Worm (Caenorhabditis elegans) whole organism, L3 larva: ENCODE data around the gene M05D6.5.

Experiments used
- aly-2 ChIP-seq: fragments of 150-350 bp; optimal IDR thresholded peaks from 2 replicates; lab custom pipeline; 2014; ENCODE audit warnings: missing biosample characterization, missing genetic modification characterization
- ceh-16 ChIP-seq: sonication (generic microtip); optimal IDR thresholded peaks from 2 replicates; lab custom pipeline; 2017; ENCODE audit warnings: missing biosample characterization, missing genetic modification characterization
- ceh-9 ChIP-seq: sonication (generic microtip); optimal IDR thresholded peaks from 2 replicates; lab custom pipeline; 2018; ENCODE audit warnings: missing biosample characterization, missing genetic modification characterization
- mdl-1 ChIP-seq: fragments of 150-350 bp; optimal IDR thresholded peaks from 2 replicates; lab custom pipeline; 2014; ENCODE audit warnings: missing biosample characterization, missing genetic modification characterization
- nfya-1 ChIP-seq: sonication (generic microtip); optimal IDR thresholded peaks from 2 replicates; lab custom pipeline; 2017; ENCODE audit warnings: missing genetic modification characterization, mild to moderate bottlenecking, missing compliant biosample characterization, antibody characterized with exemption, moderate library complexity; ENCODE audit not compliant: insufficient read depth
- nhr-11 ChIP-seq: fragments of 150-350 bp; optimal IDR thresholded peaks from 2 replicates; lab custom pipeline; 2014; ENCODE audit warnings: missing biosample characterization, missing genetic modification characterization
- nhr-12 ChIP-seq: fragments of 150-350 bp; optimal IDR thresholded peaks from 2 replicates; lab custom pipeline; 2014; ENCODE audit warnings: missing biosample characterization, missing genetic modification characterization
- nhr-67 ChIP-seq: fragments of 150-350 bp; optimal IDR thresholded peaks from 2 replicates; lab custom pipeline; 2014; ENCODE audit warnings: missing biosample characterization, missing genetic modification characterization
- nhr-76 ChIP-seq: fragments of 150-350 bp; sonication (generic microtip); optimal IDR thresholded peaks from 5 replicates; lab custom pipeline; 2014; ENCODE audit warnings: missing biosample characterization, missing genetic modification characterization
- pha-4 ChIP-seq: fragments of 150-350 bp; optimal IDR thresholded peaks from 2 replicates; lab custom pipeline; 2014; ENCODE audit warnings: missing biosample characterization, missing genetic modification reagents, missing genetic modification characterization
- unc-39 ChIP-seq: sonication (generic microtip); optimal IDR thresholded peaks from 4 replicates; lab custom pipeline; 2017; ENCODE audit warnings: missing biosample characterization, missing genetic modification characterization
- unc-62 ChIP-seq: fragments of 150-350 bp; sonication (generic microtip); optimal IDR thresholded peaks from 4 replicates; lab custom pipeline; 2014; ENCODE audit warnings: missing biosample characterization, missing genetic modification reagents, missing genetic modification characterization
- ztf-11 ChIP-seq: fragments of 150-350 bp; optimal IDR thresholded peaks from 2 replicates; lab custom pipeline; 2014; ENCODE audit warnings: missing biosample characterization, missing genetic modification characterization

ce11 chrII:8440097-8440496, 41.9 kb downstream of the M05D6.5 start:
- no peak for TF ChIP-seq ztf-11
- no peak for TF ChIP-seq mdl-1 (tag; lab: Kevin White, UChicago)
- TF ChIP-seq unc-39 = no peak
- TF ChIP-seq nhr-76 = no peak
- no peak for TF ChIP-seq nhr-12
- TF ChIP-seq unc-62 (GFP tag; lab: Kevin White, UChicago) = no peak
- no peak for TF ChIP-seq aly-2
- no peak for TF ChIP-seq ceh-9 (tag; lab: Kevin White, UChicago)
- no peak for TF ChIP-seq nhr-11
- no peak for TF ChIP-seq ceh-16 (tag; lab: Kevin White, UChicago)
- TF ChIP-seq nhr-67 = no peak
- no peak for TF ChIP-seq nfya-1
- TF ChIP-seq pha-4 = no peak
